Fruit fly (Drosophila melanogaster) whole organism, embryonic: ENCODE data around the gene PIP82.
A peak's percentile ranks its signal among the peaks of the same experiment; 100 is the strongest.

Source experiments
- B-H1 ChIP-seq: fragments of 200-800 bp; sonication (Bioruptor generic); IDR thresholded peaks from 3 replicates; pipeline ENCODE4 v1.3.6; 2022; ENCODE audit warnings: missing biosample characterization, missing genetic modification characterization
- CG10366 ChIP-seq: fragments of 200-800 bp; sonication (Bioruptor generic); IDR thresholded peaks from 2 replicates; pipeline ENCODE4 v1.3.6; 2022; ENCODE audit warnings: missing biosample characterization, missing genetic modification characterization
- CG10462 ChIP-seq: fragments of 200-800 bp; sonication (Bioruptor generic); optimal IDR thresholded peaks from 2 replicates; lab custom pipeline; 2016; ENCODE audit warnings: missing biosample characterization, missing genetic modification characterization
- CG11093 ChIP-seq: fragments of 200-800 bp; sonication (Bioruptor generic); IDR thresholded peaks from 3 replicates; pipeline ENCODE4 v1.3.6; 2022; ENCODE audit warnings: missing biosample characterization, missing genetic modification characterization
- CG11247 ChIP-seq: fragments of 200-800 bp; sonication (Bioruptor generic); IDR thresholded peaks from 2 replicates; pipeline ENCODE4 v1.3.6; 2022; ENCODE audit warnings: missing biosample characterization, missing genetic modification characterization
- CG11398 ChIP-seq: fragments of 200-800 bp; sonication (Bioruptor generic); optimal IDR thresholded peaks from 2 replicates; lab custom pipeline; 2016; ENCODE audit warnings: missing biosample characterization, missing genetic modification characterization
- CG11723 ChIP-seq: fragments of 200-800 bp; sonication (Bioruptor generic); optimal IDR thresholded peaks from 2 replicates; lab custom pipeline; 2017; ENCODE audit warnings: missing biosample characterization, mild to moderate bottlenecking, missing genetic modification characterization
- CG13624 ChIP-seq: fragments of 200-800 bp; sonication (Bioruptor generic); optimal IDR thresholded peaks from 2 replicates; lab custom pipeline; 2016; ENCODE audit warnings: missing biosample characterization, missing genetic modification characterization
- CG13775 ChIP-seq: fragments of 200-800 bp; sonication (Bioruptor generic); optimal IDR thresholded peaks from 3 replicates; lab custom pipeline; 2017; ENCODE audit warnings: missing biosample characterization, mild to moderate bottlenecking, missing genetic modification characterization
- CG15073 ChIP-seq: fragments of 200-800 bp; sonication (Bioruptor generic); optimal IDR thresholded peaks from 2 replicates; lab custom pipeline; 2016; ENCODE audit warnings: missing biosample characterization, missing genetic modification characterization
- CG17568 ChIP-seq: fragments of 200-800 bp; sonication (Bioruptor generic); optimal IDR thresholded peaks from 2 replicates; lab custom pipeline; 2018; ENCODE audit warnings: missing biosample characterization, mild to moderate bottlenecking, missing genetic modification characterization, moderate library complexity
- CG3995 ChIP-seq: fragments of 200-800 bp; sonication (Bioruptor generic); optimal IDR thresholded peaks from 3 replicates; lab custom pipeline; 2016; ENCODE audit warnings: missing biosample characterization, missing genetic modification characterization
- CG5953 ChIP-seq: fragments of 200-800 bp; sonication (Bioruptor generic); IDR thresholded peaks from 2 replicates; pipeline ENCODE4 v1.3.6; 2022; ENCODE audit warnings: missing biosample characterization, missing genetic modification characterization
- CG7372 ChIP-seq: fragments of 200-800 bp; sonication (Bioruptor generic); IDR thresholded peaks from 2 replicates; pipeline ENCODE4 v1.3.6; 2022; ENCODE audit warnings: missing biosample characterization, missing genetic modification characterization
- CG8290 ChIP-seq, 3 experiments: fragments of 200-800 bp; sonication (Bioruptor generic); optimal IDR thresholded peaks; 2 replicates each; lab custom pipeline; 2016 to 2019; ENCODE audit warnings: missing biosample characterization in 3 of 3, missing genetic modification characterization in 3 of 3, mild to moderate bottlenecking in 2 of 3, moderate library complexity in 1 of 3
- CG8478 ChIP-seq: fragments of >200 bp; optimal IDR thresholded peaks from 2 replicates; lab custom pipeline; 2018
- CoRest ChIP-seq: fragments of 200-800 bp; sonication (Bioruptor generic); optimal IDR thresholded peaks from 3 replicates; lab custom pipeline; 2018; ENCODE audit warnings: missing biosample characterization, mild to moderate bottlenecking, missing genetic modification characterization, moderate library complexity
- D19A ChIP-seq: fragments of 200-800 bp; optimal IDR thresholded peaks from 3 replicates; lab custom pipeline; 2019; ENCODE audit warnings: missing biosample characterization, mild to moderate bottlenecking, missing genetic modification characterization, moderate library complexity
- Deaf1 ChIP-seq: fragments of 200-800 bp; optimal IDR thresholded peaks from 3 replicates; lab custom pipeline; 2019; ENCODE audit warnings: missing biosample characterization, mild to moderate bottlenecking, missing genetic modification characterization, moderate library complexity
- Doc3 ChIP-seq: fragments of 200-800 bp; sonication (Bioruptor generic); IDR thresholded peaks from 3 replicates; pipeline ENCODE4 v1.3.6; 2022; ENCODE audit warnings: missing biosample characterization, missing genetic modification characterization; ENCODE audit not compliant: partially characterized antibody
- Ets65A ChIP-seq: fragments of 200-800 bp; sonication (Bioruptor generic); peaks from one replicate; lab custom pipeline; 2016; ENCODE audit warnings: missing biosample characterization, missing genetic modification characterization
- Hmr ChIP-seq: fragments of 200-800 bp; sonication (Bioruptor generic); optimal IDR thresholded peaks from 3 replicates; lab custom pipeline; 2017; ENCODE audit warnings: mild to moderate bottlenecking, missing biosample characterization, missing genetic modification reagents, missing genetic modification characterization
- Med ChIP-seq: fragments of 200-800 bp; sonication (Bioruptor generic); peaks from one replicate; lab custom pipeline; 2016; ENCODE audit warnings: missing biosample characterization, missing genetic modification characterization, mild to moderate bottlenecking, inconsistent platforms, moderate library complexity
- Mrtf ChIP-seq: fragments of 200-800 bp; sonication (Bioruptor generic); IDR thresholded peaks from 3 replicates; pipeline ENCODE4 v1.3.6; 2022; ENCODE audit warnings: missing biosample characterization, missing genetic modification characterization
- Ravus ChIP-seq: fragments of 200-800 bp; sonication (Bioruptor generic); IDR thresholded peaks from 2 replicates; pipeline ENCODE4 v1.3.6; 2022; ENCODE audit warnings: missing biosample characterization, missing genetic modification characterization
- Six4 ChIP-seq: fragments of 200-800 bp; sonication (Bioruptor generic); optimal IDR thresholded peaks from 2 replicates; lab custom pipeline; 2016; ENCODE audit warnings: missing biosample characterization, missing genetic modification characterization
- Usf ChIP-seq: fragments of 200-800 bp; sonication (Bioruptor generic); optimal IDR thresholded peaks from 2 replicates; lab custom pipeline; 2017; ENCODE audit warnings: missing genotype, missing biosample characterization, missing genetic modification characterization
- ash1 ChIP-seq: fragments of 200-800 bp; sonication (Bioruptor generic); optimal IDR thresholded peaks from 2 replicates; lab custom pipeline; 2018; ENCODE audit warnings: missing biosample characterization, mild to moderate bottlenecking, missing genetic modification characterization
- cad ChIP-seq: fragments of >200 bp; optimal IDR thresholded peaks from 2 replicates; lab custom pipeline; 2017; ENCODE audit warnings: missing biosample characterization, missing genetic modification characterization
- chinmo ChIP-seq: fragments of 200-800 bp; sonication (Bioruptor generic); IDR thresholded peaks from 4 replicates; pipeline ENCODE4 v1.3.6; 2022; ENCODE audit warnings: missing biosample characterization, missing genetic modification characterization; ENCODE audit not compliant: partially characterized antibody
- crol ChIP-seq: fragments of 200-800 bp; sonication (Bioruptor generic); IDR thresholded peaks from 2 replicates; pipeline ENCODE4 v1.3.6; 2022; ENCODE audit warnings: missing biosample characterization, missing genetic modification characterization
- danr ChIP-seq: fragments of 200-800 bp; sonication (Bioruptor generic); IDR thresholded peaks from 2 replicates; pipeline ENCODE4 v1.3.6; 2022; ENCODE audit warnings: missing biosample characterization, missing genetic modification characterization
- en ChIP-seq: fragments of 200-800 bp; sonication (Bioruptor generic); optimal IDR thresholded peaks from 2 replicates; lab custom pipeline; 2016; ENCODE audit warnings: missing biosample characterization, missing genetic modification characterization
- exex ChIP-seq: fragments of 200-800 bp; sonication (Bioruptor generic); optimal IDR thresholded peaks from 4 replicates; lab custom pipeline; 2018; ENCODE audit warnings: missing biosample characterization, mild to moderate bottlenecking, missing genetic modification characterization, moderate library complexity
- fd64A ChIP-seq: fragments of 200-800 bp; sonication (Bioruptor generic); optimal IDR thresholded peaks from 3 replicates; lab custom pipeline; 2018; ENCODE audit warnings: missing biosample characterization, mild to moderate bottlenecking, missing genetic modification characterization
- fu2 ChIP-seq: fragments of 200-800 bp; sonication (Bioruptor generic); optimal IDR thresholded peaks from 2 replicates; lab custom pipeline; 2016; ENCODE audit warnings: missing biosample characterization, missing genetic modification characterization
- gcm2 ChIP-seq: fragments of 200-800 bp; sonication (Bioruptor generic); optimal IDR thresholded peaks from 2 replicates; lab custom pipeline; 2016; ENCODE audit warnings: missing biosample characterization, missing genetic modification characterization
- gem ChIP-seq: fragments of 200-800 bp; sonication (Bioruptor generic); optimal IDR thresholded peaks from 2 replicates; lab custom pipeline; 2019; ENCODE audit warnings: missing biosample characterization, mild to moderate bottlenecking, missing genetic modification characterization, moderate library complexity
- ken ChIP-seq: fragments of 200-800 bp; sonication (Bioruptor generic); IDR thresholded peaks from 3 replicates; pipeline ENCODE4 v1.3.6; 2022; ENCODE audit warnings: missing biosample characterization, missing genetic modification characterization
- kni ChIP-seq: fragments of 200-800 bp; sonication (Bioruptor generic); optimal IDR thresholded peaks from 3 replicates; lab custom pipeline; 2017; ENCODE audit warnings: mild to moderate bottlenecking, missing biosample characterization, missing genetic modification reagents, missing genetic modification characterization
- lilli ChIP-seq: fragments of 200-800 bp; sonication (Bioruptor generic); optimal IDR thresholded peaks from 3 replicates; lab custom pipeline; 2016; ENCODE audit warnings: missing biosample characterization, missing genetic modification characterization
- maf-S ChIP-seq: fragments of 200-800 bp; sonication (Bioruptor generic); optimal IDR thresholded peaks from 2 replicates; lab custom pipeline; 2016; ENCODE audit warnings: missing biosample characterization, missing genetic modification characterization
- salm ChIP-seq: fragments of 200-800 bp; sonication (Bioruptor generic); optimal IDR thresholded peaks from 2 replicates; lab custom pipeline; 2018; ENCODE audit warnings: missing biosample characterization, mild to moderate bottlenecking, missing genetic modification characterization
- sens ChIP-seq: fragments of 200-800 bp; sonication (Bioruptor generic); peaks from one replicate; lab custom pipeline; 2016; ENCODE audit warnings: missing biosample characterization, missing genetic modification characterization
- sim ChIP-seq: fragments of 200-800 bp; sonication (Bioruptor generic); IDR thresholded peaks from 2 replicates; pipeline ENCODE4 v1.3.6; 2022; ENCODE audit warnings: missing biosample characterization, missing genetic modification characterization
- sug ChIP-seq: fragments of 200-800 bp; optimal IDR thresholded peaks from 2 replicates; lab custom pipeline; 2019; ENCODE audit warnings: missing biosample characterization, mild to moderate bottlenecking, missing genetic modification characterization, moderate library complexity
- tll ChIP-seq, 2 experiments: fragments of 200-800 bp in 1 of 2; fragments of >200 bp in 1 of 2; sonication (Bioruptor generic) in 1 of 2; optimal IDR thresholded peaks; 2 replicates each; lab custom pipeline; 2017 to 2019; ENCODE audit warnings: missing biosample characterization in 2 of 2, missing genetic modification characterization in 2 of 2, mild to moderate bottlenecking in 1 of 2, moderate library complexity in 1 of 2
- unpg ChIP-seq: fragments of 200-800 bp; sonication (Bioruptor generic); optimal IDR thresholded peaks from 3 replicates; lab custom pipeline; 2018; ENCODE audit warnings: missing biosample characterization, mild to moderate bottlenecking, missing genetic modification characterization, moderate library complexity
- z ChIP-seq: fragments of 200-800 bp; sonication (Bioruptor generic); IDR thresholded peaks from 3 replicates; pipeline ENCODE4 v1.3.6; 2022; ENCODE audit warnings: missing biosample characterization, missing genetic modification characterization

Gene PIP82

DNA sequence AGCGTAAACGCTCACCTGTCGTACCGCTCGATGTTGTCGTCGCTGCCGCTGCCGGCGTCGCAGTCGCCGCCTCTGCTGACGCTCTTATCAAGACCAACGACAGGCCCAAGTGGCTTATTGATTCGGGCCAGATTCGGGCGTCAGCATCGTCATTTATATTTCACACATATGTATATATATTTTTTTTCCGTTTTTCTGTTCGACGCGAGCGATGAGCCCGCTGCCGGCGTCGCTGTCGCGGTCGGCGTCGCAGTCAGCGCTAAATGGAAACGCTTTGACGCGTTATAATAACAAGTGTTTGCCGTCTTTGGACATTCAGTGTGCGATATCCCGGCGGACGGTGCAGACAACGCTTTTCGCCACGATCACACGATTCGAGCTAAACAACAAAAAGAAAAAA, 27.4 kb downstream of the PIP82 start (continued):
- TF ChIP-seq chinmo (GFP tag; lab: Robert Waterston, UW) (peak; percentile 62; the same call in 1 of the 4 replicates), Med (GFP tag; lab: Kevin White, UChicago) (peak; percentile 4), gcm2 (GFP tag; lab: Kevin White, UChicago) (no peak)

DNA sequence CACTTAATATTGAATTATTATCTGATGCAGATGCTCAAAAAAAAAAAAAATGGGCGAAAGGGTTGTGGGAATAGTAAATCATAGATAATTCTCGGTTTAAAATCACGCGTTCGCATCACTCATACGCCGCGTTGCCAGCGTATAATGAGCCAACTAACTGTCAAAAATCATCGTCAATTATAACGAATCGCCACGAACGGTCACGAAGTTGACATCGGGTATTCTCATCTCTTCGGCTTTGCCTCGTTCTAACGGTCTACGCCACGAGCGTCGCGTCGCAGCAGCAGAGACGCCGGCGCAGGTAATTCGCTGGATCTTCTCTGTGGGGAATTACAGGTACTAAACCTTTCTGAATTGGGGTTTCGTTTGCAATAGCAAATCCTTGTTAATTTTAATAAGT, 28.1 kb downstream of the PIP82 start:
- TF ChIP-seq CG8290 (GFP tag; optimal IDR thresholded peaks at IDR 0.05; lab: Kevin White, UChicago): no peak
- peak in 1 of 2 experiments; percentile 28 for TF ChIP-seq CG8290 (tag; optimal IDR thresholded peaks at IDR 0.05; lab: Kevin White, UChicago)
- TF ChIP-seq CG8478 (lab: Kevin White, UChicago): no peak
- no peak for TF ChIP-seq CG10366 (GFP tag; lab: Robert Waterston, UW)
- TF ChIP-seq tll (GFP tag; optimal IDR thresholded peaks at IDR 0.05; lab: Kevin White, UChicago): no peak
- TF ChIP-seq CG7372 (GFP tag; lab: Robert Waterston, UW): peak; percentile 76
- no peak for TF ChIP-seq Hmr (GFP tag; lab: Kevin White, UChicago)
- no peak for TF ChIP-seq CG3995
- peak; percentile 38 for TF ChIP-seq exex (tag; lab: Kevin White, UChicago)
- peak; percentile 94 for TF ChIP-seq Deaf1 (tag; lab: Kevin White, UChicago)
- TF ChIP-seq maf-S (GFP tag; lab: Kevin White, UChicago): no peak
- no peak for TF ChIP-seq Mrtf (GFP tag; lab: Robert Waterston, UW)
- TF ChIP-seq Med (GFP tag; lab: Kevin White, UChicago): peak; percentile 17
- TF ChIP-seq sens (GFP tag; lab: Kevin White, UChicago): peak; percentile 49
- TF ChIP-seq Ets65A (GFP tag; lab: Kevin White, UChicago): peak; percentile 13

DNA sequence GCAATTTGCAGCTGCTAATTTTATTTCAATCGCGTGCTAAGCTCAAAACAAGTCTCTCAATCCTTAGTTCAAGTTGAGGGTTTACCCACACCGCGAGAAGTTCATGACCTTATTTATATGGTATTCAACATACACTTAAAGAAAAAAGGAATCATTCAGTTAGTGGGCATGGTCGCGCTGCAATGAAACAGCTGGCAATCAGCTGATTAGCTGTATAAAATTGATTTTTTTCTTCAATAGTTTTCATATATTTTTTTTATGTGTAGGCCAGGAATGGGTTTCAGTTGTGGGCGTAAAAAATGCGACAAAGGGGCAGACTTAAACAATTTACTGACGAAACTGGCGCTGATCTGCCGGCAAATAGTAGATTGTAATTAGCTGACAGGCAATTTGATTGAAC, 30.3 kb downstream of the PIP82 start:
- TF ChIP-seq CG13775 (no peak), kni (GFP tag; lab: Kevin White, UChicago) (no peak), CG15073 (GFP tag; lab: Kevin White, UChicago) (no peak), danr (GFP tag; lab: Robert Waterston, UW) (no peak), CG5953 (GFP tag; lab: Robert Waterston, UW) (no peak), CG11398 (no peak), ash1 (no peak), unpg (GFP tag; lab: Kevin White, UChicago) (no peak), CG11247 (GFP tag; lab: Robert Waterston, UW) (no peak), z (GFP tag; lab: Robert Waterston, UW) (no peak), gem (tag; lab: Kevin White, UChicago) (peak; percentile 12), ken (no peak), Ravus (GFP tag; lab: Robert Waterston, UW) (no peak), Usf (GFP tag; lab: Kevin White, UChicago) (no peak), CG11723 (GFP tag; lab: Kevin White, UChicago) (no peak), CG11093 (GFP tag; lab: Robert Waterston, UW) (no peak), CG13624 (GFP tag; lab: Kevin White, UChicago) (no peak), gcm2 (GFP tag; lab: Kevin White, UChicago) (no peak), B-H1 (GFP tag; lab: Robert Waterston, UW) (peak; percentile 26; the same call in 1 of the 3 replicates), fd64A (no peak), CG10462 (GFP tag; lab: Kevin White, UChicago) (no peak), Six4 (GFP tag; lab: Kevin White, UChicago) (no peak), crol (no peak), CoRest (tag; lab: Kevin White, UChicago) (no peak), en (GFP tag; lab: Kevin White, UChicago) (no peak), salm (tag; lab: Kevin White, UChicago) (no peak), fu2 (GFP tag; lab: Kevin White, UChicago) (no peak), Doc3 (GFP tag; lab: Robert Waterston, UW) (no peak), sug (tag; lab: Kevin White, UChicago) (no peak), D19A (tag; lab: Kevin White, UChicago) (no peak), sim (GFP tag; lab: Robert Waterston, UW) (no peak), CG17568 (GFP tag; lab: Kevin White, UChicago) (no peak), cad (GFP tag; lab: Kevin White, UChicago) (no peak), lilli (no peak)
